Worm (Caenorhabditis elegans) whole organism, young adult: ENCODE results near the gene hpk-1.

Source experiments
- B0019.2 ChIP-seq: fragments of 200-800 bp; sonication (Bioruptor generic); conservative IDR thresholded peaks from 2 replicates; pipeline ENCODE4 v1.3.6; 2022; ENCODE audit warnings: missing genetic modification reagents, missing genetic modification characterization, missing compliant biosample characterization
- B0035.1 ChIP-seq: sonication (generic microtip); optimal IDR thresholded peaks from 2 replicates; lab custom pipeline; 2016; ENCODE audit warnings: missing genetic modification characterization, mild to moderate bottlenecking, missing compliant biosample characterization, missing genotype, missing genetic modification reagents
- C06A6.2 ChIP-seq: fragments of 200-800 bp; sonication (Bioruptor generic); conservative IDR thresholded peaks from 2 replicates; pipeline ENCODE4 v1.3.6; 2022; ENCODE audit warnings: missing genetic modification characterization, missing compliant biosample characterization
- D2030.7 ChIP-seq: fragments of 200-800 bp; sonication (Bioruptor generic); IDR thresholded peaks from 2 replicates; pipeline ENCODE4 v1.3.6; 2022; ENCODE audit warnings: missing genetic modification reagents, missing genetic modification characterization, missing compliant biosample characterization
- F22D6.2 ChIP-seq: sonication (generic microtip); optimal IDR thresholded peaks from 2 replicates; lab custom pipeline; 2016; ENCODE audit warnings: mild to moderate bottlenecking, missing genetic modification characterization, missing compliant biosample characterization
- F52B5.7 ChIP-seq: sonication (generic microtip); optimal IDR thresholded peaks from 2 replicates; lab custom pipeline; 2016; ENCODE audit warnings: mild to moderate bottlenecking, missing genetic modification characterization, missing compliant biosample characterization
- F57C9.4 ChIP-seq: sonication (generic microtip); optimal IDR thresholded peaks from 2 replicates; lab custom pipeline; 2017; ENCODE audit warnings: mild to moderate bottlenecking, missing genetic modification characterization, missing compliant biosample characterization
- Y79H2A.3 ChIP-seq: fragments of 200-800 bp; sonication (Bioruptor generic); conservative IDR thresholded peaks from 2 replicates; pipeline ENCODE4 v1.3.6; 2022; ENCODE audit warnings: missing genetic modification reagents, missing genetic modification characterization, missing compliant biosample characterization
- ZK185.1 ChIP-seq: sonication (generic microtip); optimal IDR thresholded peaks from 2 replicates; lab custom pipeline; 2016; ENCODE audit warnings: mild to moderate bottlenecking, missing genetic modification characterization, missing compliant biosample characterization; ENCODE audit not compliant: poor library complexity, severe bottlenecking
- aptf-2 ChIP-seq: fragments of 200-800 bp; sonication (Bioruptor generic); conservative IDR thresholded peaks from 2 replicates; pipeline ENCODE4 v1.3.6; 2022; ENCODE audit warnings: missing genetic modification reagents, missing genetic modification characterization, missing compliant biosample characterization
- aptf-3 ChIP-seq: fragments of 200-800 bp; sonication (Bioruptor generic); IDR thresholded peaks from 2 replicates; pipeline ENCODE4 v1.3.6; 2022; ENCODE audit warnings: missing genetic modification characterization, missing compliant biosample characterization
- atf-7 ChIP-seq: sonication (generic microtip); optimal IDR thresholded peaks from 2 replicates; lab custom pipeline; 2017; ENCODE audit warnings: mild to moderate bottlenecking, missing genetic modification characterization, missing compliant biosample characterization
- attf-6 ChIP-seq: fragments of 200-800 bp; sonication (Bioruptor generic); IDR thresholded peaks from 2 replicates; pipeline ENCODE4 v1.3.6; 2022; ENCODE audit warnings: missing genetic modification reagents, missing genetic modification characterization, missing compliant biosample characterization
- ccch-3 ChIP-seq: fragments of 200-800 bp; sonication (Bioruptor generic); optimal IDR thresholded peaks from 2 replicates; lab custom pipeline; 2018; ENCODE audit warnings: mild to moderate bottlenecking, missing genetic modification characterization, missing compliant biosample characterization
- cebp-1 ChIP-seq, 2 experiments: fragments of 200-800 bp in 1 of 2; sonication (Bioruptor generic) in 1 of 2; sonication (generic microtip) in 1 of 2; IDR thresholded peaks in 1 of 2; optimal IDR thresholded peaks in 1 of 2; 2 replicates each; pipeline versions ENCODE4 v1.3.6 to Lab custom; 2017 to 2022; ENCODE audit warnings: missing compliant biosample characterization in 2 of 2, missing genetic modification characterization in 2 of 2, mild to moderate bottlenecking in 1 of 2, missing genetic modification reagents in 1 of 2, moderate library complexity in 1 of 2
- ceh-100 ChIP-seq: fragments of 200-800 bp; sonication (Bioruptor generic); IDR thresholded peaks from 2 replicates; pipeline ENCODE4 v1.3.6; 2022; ENCODE audit warnings: missing genetic modification reagents, missing genetic modification characterization, missing compliant biosample characterization
- ceh-27 ChIP-seq: fragments of 200-800 bp; sonication (Bioruptor generic); optimal IDR thresholded peaks from 2 replicates; lab custom pipeline; 2018; ENCODE audit warnings: mild to moderate bottlenecking, missing genetic modification characterization, moderate library complexity, missing compliant biosample characterization
- chd-7 ChIP-seq: sonication (generic microtip); optimal IDR thresholded peaks from 2 replicates; lab custom pipeline; 2016; ENCODE audit warnings: mild to moderate bottlenecking, missing genetic modification characterization, moderate library complexity, missing compliant biosample characterization
- dox-1 ChIP-seq: fragments of 200-800 bp; sonication (Bioruptor generic); IDR thresholded peaks from 2 replicates; pipeline ENCODE4 v1.3.6; 2022; ENCODE audit warnings: missing genetic modification reagents, missing genetic modification characterization, missing compliant biosample characterization
- ekl-4 ChIP-seq: fragments of 200-800 bp; sonication (Bioruptor generic); IDR thresholded peaks from 2 replicates; pipeline ENCODE4 v1.3.6; 2022; ENCODE audit warnings: missing genetic modification reagents, missing genetic modification characterization, missing compliant biosample characterization
- fkh-3 ChIP-seq: sonication (generic microtip); optimal IDR thresholded peaks from 2 replicates; lab custom pipeline; 2016; ENCODE audit warnings: mild to moderate bottlenecking, missing genetic modification characterization, missing compliant biosample characterization
- hlh-26 ChIP-seq: fragments of 200-800 bp; sonication (Bioruptor generic); conservative IDR thresholded peaks from 2 replicates; pipeline ENCODE4 v1.3.6; 2022; ENCODE audit warnings: missing genetic modification reagents, missing genetic modification characterization, missing compliant biosample characterization
- hmg-20 ChIP-seq: fragments of 200-800 bp; sonication (Bioruptor generic); IDR thresholded peaks from 2 replicates; pipeline ENCODE4 v1.3.6; 2022; ENCODE audit warnings: missing genetic modification reagents, missing genetic modification characterization, missing compliant biosample characterization
- hsf-1 ChIP-seq: fragments of 200-800 bp; sonication (Bioruptor generic); IDR thresholded peaks from 2 replicates; pipeline ENCODE4 v1.3.6; 2022; ENCODE audit warnings: missing genetic modification reagents, missing genetic modification characterization, missing compliant biosample characterization
- lin-40 ChIP-seq: sonication (generic microtip); optimal IDR thresholded peaks from 2 replicates; lab custom pipeline; 2016; ENCODE audit warnings: missing genetic modification characterization, mild to moderate bottlenecking, missing compliant biosample characterization, missing genotype, missing genetic modification reagents
- lin-54 ChIP-seq: fragments of 200-800 bp; sonication (Bioruptor generic); optimal IDR thresholded peaks from 2 replicates; lab custom pipeline; 2018; ENCODE audit warnings: mild to moderate bottlenecking, missing genetic modification characterization, missing compliant biosample characterization
- lir-1 ChIP-seq: fragments of 200-800 bp; sonication (Bioruptor generic); conservative IDR thresholded peaks from 2 replicates; pipeline ENCODE4 v1.3.6; 2022; ENCODE audit warnings: missing genetic modification reagents, missing genetic modification characterization, missing compliant biosample characterization
- lsl-1 ChIP-seq: fragments of 200-800 bp; sonication (Bioruptor generic); optimal IDR thresholded peaks from 2 replicates; lab custom pipeline; 2018; ENCODE audit warnings: mild to moderate bottlenecking, missing genetic modification characterization, moderate library complexity, missing compliant biosample characterization
- lsy-27 ChIP-seq: sonication (generic microtip); optimal IDR thresholded peaks from 2 replicates; lab custom pipeline; 2017; ENCODE audit warnings: missing genetic modification characterization, mild to moderate bottlenecking, missing compliant biosample characterization, antibody characterized with exemption, missing genotype, borderline replicate concordance; ENCODE audit not compliant: insufficient read depth
- madf-3 ChIP-seq: fragments of 200-800 bp; sonication (Bioruptor generic); IDR thresholded peaks from 2 replicates; pipeline ENCODE4 v1.3.6; 2022; ENCODE audit warnings: missing genetic modification reagents, missing genetic modification characterization, missing compliant biosample characterization
- madf-6 ChIP-seq: fragments of 200-800 bp; sonication (Bioruptor generic); IDR thresholded peaks from 2 replicates; pipeline ENCODE4 v1.3.6; 2022; ENCODE audit warnings: missing genetic modification reagents, missing genetic modification characterization, missing compliant biosample characterization
- madf-8 ChIP-seq: fragments of 200-800 bp; sonication (Bioruptor generic); conservative IDR thresholded peaks from 2 replicates; pipeline ENCODE4 v1.3.6; 2022; ENCODE audit warnings: missing genetic modification reagents, missing genetic modification characterization, missing compliant biosample characterization
- mxl-1 ChIP-seq: sonication (generic microtip); optimal IDR thresholded peaks from 2 replicates; lab custom pipeline; 2016; ENCODE audit warnings: missing genetic modification characterization, missing compliant biosample characterization
- nhr-80 ChIP-seq: sonication (generic microtip); optimal IDR thresholded peaks from 2 replicates; lab custom pipeline; 2016; ENCODE audit warnings: missing genetic modification characterization, missing compliant biosample characterization
- pha-4 ChIP-seq: fragments of 150-350 bp; sonication (generic microtip); optimal IDR thresholded peaks from 2 replicates; lab custom pipeline; 2014; ENCODE audit warnings: missing biosample characterization, missing genetic modification reagents, missing genetic modification characterization
- rcor-1 ChIP-seq: fragments of 200-800 bp; sonication (Bioruptor generic); IDR thresholded peaks from 2 replicates; pipeline ENCODE4 v1.3.6; 2022; ENCODE audit warnings: missing genetic modification reagents, missing genetic modification characterization, missing compliant biosample characterization
- repo-1 ChIP-seq: sonication (generic microtip); optimal IDR thresholded peaks from 2 replicates; lab custom pipeline; 2017; ENCODE audit warnings: mild to moderate bottlenecking, missing genetic modification characterization, missing compliant biosample characterization
- sea-2 ChIP-seq: fragments of 200-800 bp; sonication (Bioruptor generic); IDR thresholded peaks from 2 replicates; pipeline ENCODE4 v1.3.6; 2022; ENCODE audit warnings: missing genetic modification characterization, missing compliant biosample characterization
- snpc-1.1 ChIP-seq: sonication (generic microtip); optimal IDR thresholded peaks from 2 replicates; lab custom pipeline; 2017; ENCODE audit warnings: missing genetic modification characterization, mild to moderate bottlenecking, missing compliant biosample characterization, antibody characterized with exemption, moderate library complexity, missing genotype, missing genetic modification reagents; ENCODE audit not compliant: insufficient read depth
- snpc-1.3 ChIP-seq: sonication (generic microtip); optimal IDR thresholded peaks from 2 replicates; lab custom pipeline; 2017; ENCODE audit warnings: missing genetic modification characterization, mild to moderate bottlenecking, missing compliant biosample characterization, antibody characterized with exemption, moderate library complexity, missing genotype, missing genetic modification reagents; ENCODE audit not compliant: insufficient read depth
- sptf-2 ChIP-seq: fragments of 200-800 bp; sonication (Bioruptor generic); optimal IDR thresholded peaks from 2 replicates; lab custom pipeline; 2018; ENCODE audit warnings: mild to moderate bottlenecking, missing genetic modification characterization, missing compliant biosample characterization
- tbp1 ChIP-seq: fragments of 200-800 bp; sonication (Bioruptor generic); optimal IDR thresholded peaks from 2 replicates; lab custom pipeline; 2018; ENCODE audit warnings: mild to moderate bottlenecking, missing genetic modification characterization, missing compliant biosample characterization
- unc-62 ChIP-seq: fragments of 150-350 bp; optimal IDR thresholded peaks from 2 replicates; lab custom pipeline; 2014; ENCODE audit warnings: missing biosample characterization, missing genetic modification reagents, missing genetic modification characterization
- zfh-2 ChIP-seq: fragments of 200-800 bp; sonication (Bioruptor generic); conservative IDR thresholded peaks from 2 replicates; pipeline ENCODE4 v1.3.6; 2022; ENCODE audit warnings: missing genetic modification reagents, missing genetic modification characterization, missing compliant biosample characterization
- ztf-18 ChIP-seq: sonication (generic microtip); optimal IDR thresholded peaks from 2 replicates; lab custom pipeline; 2016; ENCODE audit warnings: missing genotype, mild to moderate bottlenecking, missing genetic modification characterization, missing compliant biosample characterization
- ztf-22 ChIP-seq: fragments of 200-800 bp; sonication (Bioruptor generic); optimal IDR thresholded peaks from 2 replicates; lab custom pipeline; 2018; ENCODE audit warnings: mild to moderate bottlenecking, missing genetic modification characterization, moderate library complexity, missing compliant biosample characterization

The hpk-1 gene

ce11 chrX:4209131-4209530, 8.0 kb downstream of the hpk-1 start (continued):
- TF ChIP-seq ZK185.1 (tag; lab: Kevin White, UChicago): peak; percentile 98
- peak; percentile 96 for TF ChIP-seq F52B5.7 (tag; lab: Kevin White, UChicago)
- TF ChIP-seq ztf-22 (GFP tag; lab: Kevin White, UChicago): peak; percentile 63
- TF ChIP-seq B0035.1 (tag; lab: Kevin White, UChicago): peak; percentile 95
- TF ChIP-seq lir-1 (GFP tag; lab: Robert Waterston, UW): peak; percentile 96
- TF ChIP-seq aptf-2: 0 out of 2 replicates have a peak, but pooled peaks have one; percentile 57
- peak; percentile 97 for TF ChIP-seq rcor-1 (GFP tag; lab: Robert Waterston, UW)
- peak; percentile 99 for TF ChIP-seq dox-1
- no peak for TF ChIP-seq mxl-1 (tag; lab: Kevin White, UChicago)
- TF ChIP-seq sptf-2 (GFP tag; lab: Kevin White, UChicago): peak; percentile 43
- TF ChIP-seq ceh-27 (GFP tag; lab: Kevin White, UChicago): peak; percentile 99
- TF ChIP-seq ccch-3: peak; percentile 87
- TF ChIP-seq pha-4: peak; percentile 78
- TF ChIP-seq attf-6 (GFP tag; lab: Robert Waterston, UW): no peak

- TF ChIP-seq mxl-1 (tag; lab: Kevin White, UChicago) (no peak), rcor-1 (GFP tag; lab: Robert Waterston, UW) (peak; percentile 45; the same call in 1 of the 2 replicates), ekl-4 (GFP tag; lab: Robert Waterston, UW) (no peak), ZK185.1 (tag; lab: Kevin White, UChicago) (peak; percentile 89), chd-7 (no peak), F57C9.4 (tag; lab: Kevin White, UChicago) (no peak), aptf-3 (GFP tag; lab: Robert Waterston, UW) (no peak), C06A6.2 (GFP tag; lab: Robert Waterston, UW) (peak; percentile 38; the same call in 1 of the 2 replicates), snpc-1.1 (tag; lab: Kevin White, UChicago) (no peak), nhr-80 (no peak), madf-3 (GFP tag; lab: Robert Waterston, UW) (no peak), aptf-2 (no peak), hmg-20 (GFP tag; lab: Robert Waterston, UW) (peak; percentile 81), sea-2 (GFP tag; lab: Robert Waterston, UW) (no peak), zfh-2 (no peak), ztf-18 (no peak), madf-6 (GFP tag; lab: Robert Waterston, UW) (no peak), ceh-100 (GFP tag; lab: Robert Waterston, UW) (no peak), fkh-3 (tag; lab: Kevin White, UChicago) (no peak), snpc-1.3 (tag; lab: Kevin White, UChicago) (no peak), unc-62 (GFP tag; lab: Kevin White, UChicago) (no peak), Y79H2A.3 (no peak), D2030.7 (no peak), lin-54 (peak; percentile 43), cebp-1 (GFP tag; IDR thresholded peaks at IDR 0.05; lab: Robert Waterston, UW) (no peak), cebp-1 (tag; optimal IDR thresholded peaks at IDR 0.05; lab: Kevin White, UChicago) (no peak), F22D6.2 (tag; lab: Kevin White, UChicago) (no peak), B0019.2 (no peak), madf-8 (GFP tag; lab: Robert Waterston, UW) (no peak), repo-1 (tag; lab: Kevin White, UChicago) (no peak), lin-40 (tag; lab: Kevin White, UChicago) (no peak), hsf-1 (GFP tag; lab: Robert Waterston, UW) (no peak), atf-7 (tag; lab: Kevin White, UChicago) (no peak), tbp1 (GFP tag; lab: Kevin White, UChicago) (peak; percentile 55), hlh-26 (GFP tag; lab: Robert Waterston, UW) (no peak), lsy-27 (tag; lab: Kevin White, UChicago) (no peak), lir-1 (GFP tag; lab: Robert Waterston, UW) (no peak), lsl-1 (GFP tag; lab: Kevin White, UChicago) (no peak)
Measured at ce11 chrX:4208495-4208894, 8.6 kb downstream of the hpk-1 start.
